Worm (Caenorhabditis elegans): ENCODE measurements around the gene F48C5.2.

- TF ChIP-seq unc-62 (GFP tag; optimal IDR thresholded peaks at IDR 0.05 in 1 of 2) (peak in 1 of 2 experiments; percentile 97), unc-62 (tag; optimal IDR thresholded peaks at IDR 0.05) (no peak), attf-4 (tag; optimal IDR thresholded peaks at IDR 0.05) (no peak), daf-12 (tag; optimal IDR thresholded peaks at IDR 0.05) (no peak), pha-4 (GFP tag; IDR thresholded peaks at IDR 0.05) (peak; percentile 44; the same call in 1 of the 2 replicates), pha-4 (tag; optimal IDR thresholded peaks at IDR 0.05) (no peak), zag-1 (tag; optimal IDR thresholded peaks at IDR 0.05) (no peak), ztf-11 (tag; optimal IDR thresholded peaks at IDR 0.05) (no peak), dmd-9 (GFP tag; IDR thresholded peaks at IDR 0.05) (no peak), nhr-28 (tag; optimal IDR thresholded peaks at IDR 0.05) (no peak), ceh-20 (GFP tag; IDR thresholded peaks at IDR 0.05) (no peak), snpc-4 (tag; optimal IDR thresholded peaks at IDR 0.05) (no peak), dpl-1 (GFP tag; optimal IDR thresholded peaks at IDR 0.05) (no peak)
These were observed 13.2 kb upstream of the F48C5.2 start for ce11 chrX:11467320-11467732.

Measured in whole organism, L4 larva.